Worm (Caenorhabditis elegans): ENCODE measurements around the gene rft-1.

rft-1 gene

DNA sequence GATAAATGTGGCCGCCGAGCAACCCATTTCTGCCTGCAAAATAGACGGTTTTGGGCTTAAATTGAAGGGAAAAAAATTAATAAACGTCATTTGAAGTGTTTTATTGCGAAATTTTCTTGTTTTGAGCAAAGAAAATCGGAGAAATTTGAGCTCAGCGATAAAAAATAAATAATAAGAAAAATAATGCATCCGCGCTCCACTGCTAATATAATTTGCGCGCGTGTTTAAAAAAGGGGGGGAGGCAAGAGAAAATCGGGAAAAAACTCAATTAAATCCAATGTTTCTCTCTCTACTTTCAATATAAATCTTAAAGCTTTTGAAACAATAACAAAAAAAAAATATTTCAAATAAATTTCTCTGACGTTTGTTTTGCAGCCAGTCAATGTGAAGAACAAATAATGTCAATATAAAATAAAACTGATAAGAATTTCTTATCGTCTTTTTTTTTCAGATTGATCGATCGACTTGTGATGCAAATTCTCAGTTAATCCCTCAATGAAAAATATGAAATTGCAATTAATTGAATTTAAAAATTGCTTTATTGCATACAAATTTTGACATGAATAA, 7.6 kb upstream of the rft-1 start, which contains the start of gene rft-2 (continued):
- peak; percentile 49 for TF ChIP-seq blmp-1 (tag; optimal IDR thresholded peaks at IDR 0.05)
- no peak for TF ChIP-seq pax-3 (tag; optimal IDR thresholded peaks at IDR 0.05)
- no peak for TF ChIP-seq C34B4.2 (tag; optimal IDR thresholded peaks at IDR 0.05)
- TF ChIP-seq nhr-237 (tag; optimal IDR thresholded peaks at IDR 0.05) = no peak
- no peak for TF ChIP-seq ceh-63 (GFP tag; optimal IDR thresholded peaks at IDR 0.05)
- no peak for TF ChIP-seq lir-3 (tag; optimal IDR thresholded peaks at IDR 0.05; ENCODE audit: poor library complexity)

ce11 chrV:4447637-4448036, 4.6 kb upstream of the rft-1 start:
- no peak for TF ChIP-seq unc-86 (tag; optimal IDR thresholded peaks at IDR 0.05)
- TF ChIP-seq nhr-85 (tag) = no peak
- no peak for TF ChIP-seq lin-14 (GFP tag; optimal IDR thresholded peaks at IDR 0.05)
- TF ChIP-seq jun-1 (tag; optimal IDR thresholded peaks at IDR 0.05) = no peak
- no peak for TF ChIP-seq ztf-4 (tag; optimal IDR thresholded peaks at IDR 0.05)
- no peak for TF ChIP-seq irx-1 (tag; optimal IDR thresholded peaks at IDR 0.05)
- TF ChIP-seq elt-2 (tag; optimal IDR thresholded peaks at IDR 0.05) = no peak
- TF ChIP-seq lin-35 (GFP tag; optimal IDR thresholded peaks at IDR 0.05) = no peak
- TF ChIP-seq ets-5 (GFP tag; IDR thresholded peaks at IDR 0.05) = no peak
- TF ChIP-seq grh-1 (GFP tag; IDR thresholded peaks at IDR 0.05) = no peak
- no peak for TF ChIP-seq nhr-84 (tag; optimal IDR thresholded peaks at IDR 0.05)
- TF ChIP-seq lin-13 (GFP tag; optimal IDR thresholded peaks at IDR 0.05) = no peak
- no peak for TF ChIP-seq nhr-20 (tag; optimal IDR thresholded peaks at IDR 0.05)
- TF ChIP-seq unc-130 (tag; optimal IDR thresholded peaks at IDR 0.05) = no peak
- no peak for TF ChIP-seq aha-1 (tag; optimal IDR thresholded peaks at IDR 0.05)
- TF ChIP-seq nhr-237 (tag; optimal IDR thresholded peaks at IDR 0.05) = no peak
- no peak for TF ChIP-seq tbx-2 (tag; optimal IDR thresholded peaks at IDR 0.05)
- no peak for TF ChIP-seq vab-15 (tag; optimal IDR thresholded peaks at IDR 0.05)

DNA sequence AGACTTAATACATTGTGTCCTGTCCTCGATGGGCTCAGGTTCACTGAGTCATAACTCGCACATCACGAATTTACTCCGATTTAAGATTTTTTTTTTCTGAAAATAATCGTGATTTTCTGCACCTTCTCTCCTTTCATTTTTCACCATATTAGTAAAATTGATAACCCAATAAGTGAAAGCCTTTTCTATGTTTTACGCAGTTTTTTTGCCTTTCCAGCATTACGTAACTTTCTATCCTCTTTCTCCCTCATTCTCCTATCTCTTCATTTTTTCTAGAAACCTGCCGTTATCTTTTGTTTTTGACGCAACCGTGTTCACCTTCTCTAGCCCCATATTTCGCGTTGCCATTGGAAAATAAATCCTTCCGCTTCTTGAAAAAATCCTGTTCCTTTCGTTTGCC, 5.8 kb downstream of the rft-1 start:
- TF ChIP-seq blmp-1 (tag; optimal IDR thresholded peaks at IDR 0.05) = peak; percentile 59
- TF ChIP-seq jun-1 (tag; optimal IDR thresholded peaks at IDR 0.05) = no peak

DNA sequence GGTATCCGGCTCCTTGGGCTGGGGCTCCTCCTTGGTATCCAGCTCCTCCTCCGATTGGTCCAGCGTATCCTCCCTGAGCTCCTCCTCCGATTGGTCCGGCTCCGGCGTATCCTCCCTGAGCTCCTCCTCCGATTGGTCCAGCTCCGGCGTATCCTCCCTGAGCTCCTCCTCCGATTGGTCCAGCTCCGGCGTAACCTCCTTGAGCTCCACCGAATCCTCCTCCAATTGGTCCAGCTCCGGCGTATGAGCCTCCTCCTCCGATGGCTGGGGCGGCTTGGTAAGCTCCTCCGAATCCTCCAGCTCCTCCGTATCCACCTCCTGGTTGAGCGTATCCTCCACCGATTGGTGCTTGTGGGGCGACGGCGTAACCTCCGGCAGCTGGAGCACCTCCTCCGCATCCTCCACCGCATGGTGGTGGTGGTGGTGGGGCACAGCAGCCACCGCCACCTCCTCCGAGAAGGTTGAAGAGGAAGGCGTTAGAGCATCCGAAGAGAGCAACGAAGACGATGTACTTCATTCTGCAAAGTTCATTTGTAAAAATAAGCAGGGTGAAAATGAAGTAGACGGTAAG, 7.5 kb downstream of the rft-1 start, which contains the start of gene Y47D7A.13:
Gene Y47D7A.13, minus strand, starts transcription at position 517 of the 571 bp plus-strand sequence.
- no peak for TF ChIP-seq hlh-17 (GFP tag; optimal IDR thresholded peaks at IDR 0.05; ENCODE audit: borderline replicate concordance)
- TF ChIP-seq nhr-20 (tag; optimal IDR thresholded peaks at IDR 0.05) = no peak
- TF ChIP-seq efl-3 (GFP tag; optimal IDR thresholded peaks at IDR 0.05) = no peak
- TF ChIP-seq ceh-8 (GFP tag; optimal IDR thresholded peaks at IDR 0.05) = peak; percentile 52

DNA sequence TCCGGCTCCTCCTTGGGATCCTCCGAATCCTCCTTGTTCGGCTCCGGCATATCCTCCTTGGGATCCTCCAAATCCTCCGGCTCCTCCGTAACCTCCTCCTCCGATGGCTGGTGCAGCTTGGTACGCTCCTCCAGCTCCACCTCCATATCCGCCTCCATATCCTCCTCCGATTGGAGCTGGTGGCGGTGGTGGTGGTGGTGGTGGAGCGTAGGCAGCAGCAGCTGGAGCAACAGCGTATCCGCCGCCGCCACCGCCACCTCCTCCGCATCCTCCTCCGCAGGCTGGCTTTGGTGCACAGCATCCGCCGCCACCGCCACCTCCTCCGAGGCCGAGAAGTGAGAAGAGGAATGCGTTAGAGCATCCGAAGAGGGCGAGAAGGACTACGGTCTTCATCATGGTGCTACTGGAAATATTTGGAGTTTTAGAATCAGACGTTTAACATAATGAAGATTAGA, 10.2 kb downstream of the rft-1 start, which contains the start of gene Y47D7A.15:
Gene Y47D7A.15, minus strand, starts transcription at position 405 of the 455 bp plus-strand sequence.
- TF ChIP-seq ceh-8 (GFP tag; optimal IDR thresholded peaks at IDR 0.05) (peak; percentile 62), unc-98 (GFP tag; IDR thresholded peaks at IDR 0.05) (no peak)

ce11 chrV:4429576-4429975, 13.4 kb downstream of the rft-1 start, which contains the start of gene Y47D7A.12:
Y47D7A.12 (minus strand) TSS chrV:4429676.
- TF ChIP-seq nhr-77 (tag; optimal IDR thresholded peaks at IDR 0.05) (no peak), alr-1 (tag; optimal IDR thresholded peaks at IDR 0.05; ENCODE audit: borderline replicate concordance) (no peak), lin-35 (GFP tag; optimal IDR thresholded peaks at IDR 0.05) (no peak), dpl-1 (GFP tag; optimal IDR thresholded peaks at IDR 0.05) (no peak), lin-13 (GFP tag; optimal IDR thresholded peaks at IDR 0.05) (no peak), sup-37 (GFP tag; optimal IDR thresholded peaks at IDR 0.05) (no peak), C34B4.2 (tag; optimal IDR thresholded peaks at IDR 0.05) (no peak), nhr-12 (tag; optimal IDR thresholded peaks at IDR 0.05) (no peak)
